Worm (Caenorhabditis elegans) whole organism, mixed stage, embryonic: ENCODE results near the gene C37E2.3.

Source experiments
- M03D4.4 ChIP-seq: sonication (generic microtip); optimal IDR thresholded peaks from 2 replicates; lab custom pipeline; 2017; ENCODE audit warnings: mild to moderate bottlenecking, missing genetic modification characterization, missing compliant biosample characterization
- blmp-1 ChIP-seq: fragments of 150-350 bp; optimal IDR thresholded peaks from 2 replicates; lab custom pipeline; 2014; ENCODE audit warnings: missing biosample characterization, missing genetic modification characterization
- ceh-39 ChIP-seq: fragments of 150-350 bp; optimal IDR thresholded peaks from 2 replicates; lab custom pipeline; 2014; ENCODE audit warnings: missing biosample characterization, missing genetic modification characterization
- ceh-83 ChIP-seq: fragments of 200-800 bp; sonication (Bioruptor generic); optimal IDR thresholded peaks from 2 replicates; lab custom pipeline; 2018; ENCODE audit warnings: mild to moderate bottlenecking, missing genetic modification characterization, missing compliant biosample characterization
- ces-1 ChIP-seq: fragments of 150-350 bp; optimal IDR thresholded peaks from 2 replicates; lab custom pipeline; 2014; ENCODE audit warnings: missing biosample characterization, missing genetic modification reagents, missing genetic modification characterization
- elt-1 ChIP-seq: sonication (generic microtip); optimal IDR thresholded peaks from 2 replicates; lab custom pipeline; 2017; ENCODE audit warnings: missing genetic modification characterization, mild to moderate bottlenecking, missing compliant biosample characterization, antibody characterized with exemption, moderate library complexity, borderline replicate concordance; ENCODE audit not compliant: insufficient read depth
- elt-3 ChIP-seq: fragments of 150-350 bp; optimal IDR thresholded peaks from 2 replicates; lab custom pipeline; 2014; ENCODE audit warnings: missing biosample characterization, missing genetic modification characterization
- flh-1 ChIP-seq: fragments of 200-800 bp; sonication (Bioruptor generic); optimal IDR thresholded peaks from 2 replicates; lab custom pipeline; 2018; ENCODE audit warnings: mild to moderate bottlenecking, missing genetic modification characterization, moderate library complexity, missing compliant biosample characterization
- ham-2 ChIP-seq: fragments of 200-800 bp; sonication (Bioruptor generic); optimal IDR thresholded peaks from 2 replicates; lab custom pipeline; 2018; ENCODE audit warnings: mild to moderate bottlenecking, missing genetic modification characterization, missing compliant biosample characterization
- hlh-1 ChIP-seq: fragments of 150-350 bp; optimal IDR thresholded peaks from 2 replicates; lab custom pipeline; 2014; ENCODE audit warnings: missing biosample characterization, missing genetic modification reagents, missing genetic modification characterization
- lin-13 ChIP-seq: fragments of 150-350 bp; optimal IDR thresholded peaks from 2 replicates; lab custom pipeline; 2014; ENCODE audit warnings: missing biosample characterization, missing genetic modification characterization
- lin-32 ChIP-seq: fragments of 200-800 bp; sonication (Bioruptor generic); optimal IDR thresholded peaks from 2 replicates; lab custom pipeline; 2018; ENCODE audit warnings: mild to moderate bottlenecking, missing genetic modification characterization, missing compliant biosample characterization
- lsy-2 ChIP-seq: fragments of 150-350 bp; optimal IDR thresholded peaks from 2 replicates; lab custom pipeline; 2014; ENCODE audit warnings: missing biosample characterization, missing genetic modification characterization
- mab-5 ChIP-seq: fragments of 150-350 bp; optimal IDR thresholded peaks from 2 replicates; lab custom pipeline; 2014; ENCODE audit warnings: missing biosample characterization, missing genetic modification characterization
- nhr-12 ChIP-seq: fragments of 150-350 bp; optimal IDR thresholded peaks from 2 replicates; lab custom pipeline; 2014; ENCODE audit warnings: missing biosample characterization, missing genetic modification characterization
- nhr-2 ChIP-seq: fragments of 150-350 bp; optimal IDR thresholded peaks from 2 replicates; lab custom pipeline; 2014; ENCODE audit warnings: missing biosample characterization, missing genetic modification characterization
- nhr-237 ChIP-seq: fragments of 150-350 bp; optimal IDR thresholded peaks from 2 replicates; lab custom pipeline; 2014; ENCODE audit warnings: missing biosample characterization, missing genetic modification characterization
- nhr-28 ChIP-seq: fragments of 150-350 bp; optimal IDR thresholded peaks from 2 replicates; lab custom pipeline; 2014; ENCODE audit warnings: missing biosample characterization, missing genetic modification characterization
- pha-4 ChIP-seq: fragments of 150-350 bp; optimal IDR thresholded peaks from 2 replicates; lab custom pipeline; 2018; ENCODE audit warnings: missing biosample characterization, missing genetic modification reagents, missing genetic modification characterization
- sem-2 ChIP-seq: fragments of 200-800 bp; sonication (Bioruptor generic); optimal IDR thresholded peaks from 2 replicates; lab custom pipeline; 2018; ENCODE audit warnings: mild to moderate bottlenecking, missing genetic modification characterization, missing compliant biosample characterization
- snpc-4 ChIP-seq: fragments of 150-350 bp; optimal IDR thresholded peaks from 2 replicates; lab custom pipeline; 2014; ENCODE audit warnings: missing biosample characterization, missing genetic modification characterization
- sptf-1 ChIP-seq: sonication (generic microtip); optimal IDR thresholded peaks from 2 replicates; lab custom pipeline; 2017; ENCODE audit warnings: mild to moderate bottlenecking, missing genetic modification characterization, moderate library complexity, missing compliant biosample characterization
- tbx-8 ChIP-seq: fragments of 200-800 bp; sonication (Bioruptor generic); optimal IDR thresholded peaks from 2 replicates; lab custom pipeline; 2018; ENCODE audit warnings: mild to moderate bottlenecking, missing genetic modification characterization, moderate library complexity, missing compliant biosample characterization
- unc-120 ChIP-seq: sonication (generic microtip); optimal IDR thresholded peaks from 2 replicates; lab custom pipeline; 2017; ENCODE audit warnings: missing genetic modification characterization, missing compliant biosample characterization; ENCODE audit not compliant: poor library complexity, severe bottlenecking
- unc-39 ChIP-seq: fragments of 150-350 bp; optimal IDR thresholded peaks from 2 replicates; lab custom pipeline; 2014; ENCODE audit warnings: missing biosample characterization, missing genetic modification characterization
- unc-62 ChIP-seq: fragments of 150-350 bp; optimal IDR thresholded peaks from 2 replicates; lab custom pipeline; 2014; ENCODE audit warnings: missing biosample characterization, missing genetic modification reagents, missing genetic modification characterization
- zip-8 ChIP-seq: fragments of 150-350 bp; optimal IDR thresholded peaks from 2 replicates; lab custom pipeline; 2014; ENCODE audit warnings: missing biosample characterization, missing genetic modification characterization
- ztf-11 ChIP-seq: fragments of 150-350 bp; optimal IDR thresholded peaks from 2 replicates; lab custom pipeline; 2014; ENCODE audit warnings: missing biosample characterization, missing genetic modification characterization

Gene C37E2.3

ce11 chrX:14186466-14186865, 6.2 kb downstream of the C37E2.3 start, which contains the start of gene ceh-36:
TSS of gene ceh-36 (minus strand) at chrX:14186566.
- TF ChIP-seq unc-62 (GFP tag; lab: Kevin White, UChicago) (no peak), elt-3 (no peak), mab-5 (tag; lab: Kevin White, UChicago) (no peak)

ce11 chrX:14194251-14194650, 14.0 kb downstream of the C37E2.3 start:
- TF ChIP-seq ces-1 (GFP tag; lab: Kevin White, UChicago) (no peak), unc-120 (no peak), ham-2 (GFP tag; lab: Kevin White, UChicago) (no peak), ceh-83 (no peak), nhr-12 (tag; lab: Kevin White, UChicago) (no peak), nhr-237 (tag; lab: Kevin White, UChicago) (no peak), unc-39 (tag; lab: Kevin White, UChicago) (no peak), elt-1 (no peak), blmp-1 (tag; lab: Kevin White, UChicago) (no peak)
- TF ChIP-seq, all 35 proteins: peak for 0

- TF ChIP-seq nhr-2 (tag; lab: Kevin White, UChicago) (no peak), ham-2 (GFP tag; lab: Kevin White, UChicago) (no peak), lin-32 (GFP tag; lab: Kevin White, UChicago) (no peak), ceh-39 (tag; lab: Kevin White, UChicago) (no peak), elt-1 (no peak)
Measured at ce11 chrX:14206321-14206720, 26.1 kb downstream of the C37E2.3 start.

ce11 chrX:14207942-14208341, 27.7 kb downstream of the C37E2.3 start, which contains the start of gene ceh-37:
TSS of gene ceh-37 (minus strand) at chrX:14208000.
- TF ChIP-seq lin-13, result no peak
- TF ChIP-seq zip-8, result no peak
- TF ChIP-seq unc-120, result no peak
- TF ChIP-seq sem-2 (GFP tag; lab: Kevin White, UChicago), result no peak
- TF ChIP-seq lsy-2 (tag; lab: Kevin White, UChicago), result no peak
- TF ChIP-seq nhr-2 (tag; lab: Kevin White, UChicago), result no peak
- no peak for TF ChIP-seq ceh-83
- no peak for TF ChIP-seq snpc-4
- TF ChIP-seq blmp-1 (tag; lab: Kevin White, UChicago), result no peak
- TF ChIP-seq unc-39 (tag; lab: Kevin White, UChicago), result no peak
- TF ChIP-seq pha-4, result no peak
- TF ChIP-seq M03D4.4 (tag; lab: Kevin White, UChicago), result no peak
- no peak for TF ChIP-seq ces-1 (GFP tag; lab: Kevin White, UChicago)
- TF ChIP-seq ceh-39 (tag; lab: Kevin White, UChicago), result no peak
- no peak for TF ChIP-seq unc-62 (GFP tag; lab: Kevin White, UChicago)
- no peak for TF ChIP-seq flh-1 (GFP tag; lab: Kevin White, UChicago)
- TF ChIP-seq ztf-11 (tag; lab: Kevin White, UChicago), result no peak
- no peak for TF ChIP-seq sptf-1

ce11 chrX:14213314-14213713, 33.1 kb downstream of the C37E2.3 start:
- TF ChIP-seq mab-5 (tag; lab: Kevin White, UChicago), result no peak
- TF ChIP-seq tbx-8 (GFP tag; lab: Kevin White, UChicago), result no peak
- no peak for TF ChIP-seq ztf-11 (tag; lab: Kevin White, UChicago)

ce11 chrX:14214520-14215023, 34.3 kb downstream of the C37E2.3 start, which contains the start of gene K06G5.1:
TSS of gene K06G5.1 (plus strand) at chrX:14214973.
- TF ChIP-seq mab-5 (tag; lab: Kevin White, UChicago) (no peak), nhr-28 (tag; lab: Kevin White, UChicago) (no peak), unc-62 (GFP tag; lab: Kevin White, UChicago) (no peak), unc-39 (tag; lab: Kevin White, UChicago) (no peak), snpc-4 (no peak), hlh-1 (tag; lab: Kevin White, UChicago) (no peak)

ce11 chrX:14223156-14223555, 42.9 kb downstream of the C37E2.3 start, which contains the start of gene K06G5.3:
TSS of gene K06G5.3 (minus strand) at chrX:14223256.
- TF ChIP-seq M03D4.4 (tag; lab: Kevin White, UChicago), result no peak
